Worm (Caenorhabditis elegans): Measurements from ENCODE around the gene grd-12.

- TF ChIP-seq rnt-1 (tag; optimal IDR thresholded peaks at IDR 0.05) = no peak
- no peak for TF ChIP-seq pros-1 (tag; optimal IDR thresholded peaks at IDR 0.05)
- no peak for TF ChIP-seq ama-1 (optimal IDR thresholded peaks at IDR 0.05)
- no peak for TF ChIP-seq K09A11.1 (tag; optimal IDR thresholded peaks at IDR 0.05; ENCODE audit: insufficient read depth)
- no peak for TF ChIP-seq unc-3 (GFP tag; conservative IDR thresholded peaks at IDR 0.05)
- no peak for TF ChIP-seq unc-3 (tag; optimal IDR thresholded peaks at IDR 0.05)
- TF ChIP-seq nhr-11 (tag; optimal IDR thresholded peaks at IDR 0.05) = no peak
- TF ChIP-seq ahr-1 (tag; optimal IDR thresholded peaks at IDR 0.05) = no peak
Measured at ce11 chrV:14948566-14948965, 29.7 kb upstream of the grd-12 start.
